Worm (Caenorhabditis elegans) whole organism, L4 larva: Measurements from ENCODE around the gene msp-64.

ENCODE experiments used
- R02D3.7 ChIP-seq: fragments of 150-350 bp; sonication (generic microtip); optimal IDR thresholded peaks from 3 replicates; lab custom pipeline; 2014; ENCODE audit warnings: missing biosample characterization, missing genetic modification characterization
- hlh-30 ChIP-seq: sonication (generic microtip); optimal IDR thresholded peaks from 2 replicates; lab custom pipeline; 2017; ENCODE audit warnings: antibody characterized with exemption, mild to moderate bottlenecking, missing genetic modification characterization, missing compliant biosample characterization; ENCODE audit not compliant: insufficient read depth
- mdl-1 ChIP-seq, 2 experiments: fragments of 150-350 bp in 1 of 2; sonication (generic microtip) in 1 of 2; optimal IDR thresholded peaks; 2 replicates each; lab custom pipeline; 2014 to 2017; ENCODE audit warnings: missing biosample characterization in 2 of 2, missing genetic modification characterization in 2 of 2
- nhr-111 ChIP-seq: fragments of 200-800 bp; sonication (Bioruptor generic); optimal IDR thresholded peaks from 2 replicates; lab custom pipeline; 2018; ENCODE audit warnings: mild to moderate bottlenecking, missing genetic modification characterization, missing compliant biosample characterization

ce11 chrII:5820282-5820762 lies 10.2 kb upstream of the msp-64 start, which contains the start of gene ehs-1:
- TF ChIP-seq hlh-30 (no peak), mdl-1 (tag; optimal IDR thresholded peaks at IDR 0.05; lab: Kevin White, UChicago) (no peak), R02D3.7 (tag; lab: Kevin White, UChicago) (no peak), nhr-111 (GFP tag; lab: Kevin White, UChicago) (no peak)
